Worm (Caenorhabditis elegans) whole organism, L3 larva: ENCODE measurements around the gene baf-1.

Source experiments
- lin-39 ChIP-seq: fragments of 150-350 bp; optimal IDR thresholded peaks from 2 replicates; lab custom pipeline; 2018; ENCODE audit warnings: missing biosample characterization, missing genetic modification reagents, missing genetic modification characterization
- nhr-237 ChIP-seq: fragments of 150-350 bp; optimal IDR thresholded peaks from 2 replicates; lab custom pipeline; 2014; ENCODE audit warnings: missing biosample characterization, missing genetic modification characterization
- nhr-67 ChIP-seq: fragments of 150-350 bp; optimal IDR thresholded peaks from 2 replicates; lab custom pipeline; 2014; ENCODE audit warnings: missing biosample characterization, missing genetic modification characterization
- pha-4 ChIP-seq: fragments of 150-350 bp; optimal IDR thresholded peaks from 2 replicates; lab custom pipeline; 2014; ENCODE audit warnings: missing biosample characterization, missing genetic modification reagents, missing genetic modification characterization

DNA sequence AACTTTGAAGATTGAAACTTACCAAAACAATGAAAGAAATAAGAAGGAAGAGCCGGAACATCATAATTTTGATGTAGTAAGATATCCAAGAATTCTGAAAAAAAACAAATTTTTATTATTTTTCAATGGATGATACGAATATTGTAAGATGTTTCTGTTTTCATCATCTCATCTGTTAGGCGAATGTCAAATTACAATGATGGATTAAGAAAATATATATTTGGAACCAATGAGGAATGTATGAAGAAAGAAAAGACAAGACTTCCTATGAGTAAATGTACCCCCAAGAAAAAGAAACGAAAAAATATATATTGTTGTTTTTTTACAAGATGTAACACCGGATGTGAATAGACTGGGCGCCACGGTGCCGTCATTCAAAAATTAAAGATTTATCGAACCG is 41.0 kb upstream of the baf-1 start, which contains the start of gene T26G10.5:
- no peak for TF ChIP-seq pha-4 (tag; lab: Kevin White, UChicago)
- no peak for TF ChIP-seq nhr-237 (tag; lab: Kevin White, UChicago)
- no peak for TF ChIP-seq lin-39
- TF ChIP-seq nhr-67 (tag; lab: Kevin White, UChicago) = no peak
